Fruit fly (Drosophila melanogaster): ENCODE data around the gene Fur2.

- TF ChIP-seq CG8478 (optimal IDR thresholded peaks at IDR 0.05) (no peak), pan (optimal IDR thresholded peaks at IDR 0.05) (no peak), usp (GFP tag; optimal IDR thresholded peaks at IDR 0.05) (no peak), psq (optimal IDR thresholded peaks at IDR 0.05) (no peak), Dll (optimal IDR thresholded peaks at IDR 0.05) (no peak)
Observed at dm6 chrX:16421899-16422412, 49.1 kb downstream of the Fur2 start, which contains the start of gene AnxB11.

Data from whole organism.